Worm (Caenorhabditis elegans) whole organism, L3 larva: ENCODE data around the gene hil-3.

Experiments used
- R02D3.7 ChIP-seq: fragments of 150-350 bp; optimal IDR thresholded peaks from 2 replicates; lab custom pipeline; 2014; ENCODE audit warnings: missing biosample characterization, missing genetic modification characterization
- ZK546.5 ChIP-seq: sonication (generic microtip); optimal IDR thresholded peaks from 2 replicates; lab custom pipeline; 2017; ENCODE audit warnings: missing biosample characterization, missing genetic modification characterization
- aly-2 ChIP-seq: fragments of 150-350 bp; optimal IDR thresholded peaks from 2 replicates; lab custom pipeline; 2014; ENCODE audit warnings: missing biosample characterization, missing genetic modification characterization
- ama-1 ChIP-seq: fragments of 150-350 bp; optimal IDR thresholded peaks from 2 replicates; lab custom pipeline; 2018
- ceh-16 ChIP-seq: sonication (generic microtip); optimal IDR thresholded peaks from 2 replicates; lab custom pipeline; 2017; ENCODE audit warnings: missing biosample characterization, missing genetic modification characterization
- ceh-28 ChIP-seq: fragments of 150-350 bp; optimal IDR thresholded peaks from 2 replicates; lab custom pipeline; 2014; ENCODE audit warnings: missing biosample characterization, missing genetic modification reagents, missing genetic modification characterization
- ceh-82 ChIP-seq: fragments of 150-350 bp; optimal IDR thresholded peaks from 2 replicates; lab custom pipeline; 2014; ENCODE audit warnings: missing biosample characterization, missing genetic modification characterization
- ceh-9 ChIP-seq: sonication (generic microtip); optimal IDR thresholded peaks from 2 replicates; lab custom pipeline; 2018; ENCODE audit warnings: missing biosample characterization, missing genetic modification characterization
- daf-12 ChIP-seq: fragments of 150-350 bp; optimal IDR thresholded peaks from 2 replicates; lab custom pipeline; 2014; ENCODE audit warnings: missing biosample characterization, missing genetic modification reagents, missing genetic modification characterization
- egl-27 ChIP-seq: sonication (generic microtip); optimal IDR thresholded peaks from 4 replicates; lab custom pipeline; 2017; ENCODE audit warnings: missing biosample characterization, missing genetic modification reagents, missing genetic modification characterization
- egl-5 ChIP-seq: fragments of 150-350 bp; optimal IDR thresholded peaks from 2 replicates; lab custom pipeline; 2017; ENCODE audit warnings: missing biosample characterization, missing genetic modification reagents, missing genetic modification characterization, inconsistent platforms
- elt-1 ChIP-seq: fragments of 150-350 bp; optimal IDR thresholded peaks from 2 replicates; lab custom pipeline; 2014; ENCODE audit warnings: missing biosample characterization, missing genetic modification characterization
- elt-2 ChIP-seq: sonication (generic microtip); optimal IDR thresholded peaks from 2 replicates; lab custom pipeline; 2016; ENCODE audit warnings: missing genetic modification reagents, mild to moderate bottlenecking, missing genetic modification characterization, missing compliant biosample characterization
- elt-3 ChIP-seq, 3 experiments: fragments of 150-350 bp in 1 of 3; sonication (generic microtip) in 2 of 3; optimal IDR thresholded peaks; 2 replicates in 2 of 3; 4 replicates in 1 of 3; lab custom pipeline; 2014 to 2017; ENCODE audit warnings: missing biosample characterization in 3 of 3, missing genetic modification characterization in 3 of 3
- eor-1 ChIP-seq, 2 experiments: fragments of 150-350 bp; optimal IDR thresholded peaks; 2 replicates each; lab custom pipeline; 2014 to 2018; ENCODE audit warnings: missing biosample characterization in 2 of 2, missing genetic modification characterization in 2 of 2
- fkh-10 ChIP-seq: sonication (generic microtip); optimal IDR thresholded peaks from 2 replicates; lab custom pipeline; 2017; ENCODE audit warnings: missing biosample characterization, missing genetic modification reagents, missing genetic modification characterization
- fkh-2 ChIP-seq: fragments of 150-350 bp; optimal IDR thresholded peaks from 2 replicates; lab custom pipeline; 2014; ENCODE audit warnings: missing biosample characterization, missing genetic modification reagents, missing genetic modification characterization
- fos-1 ChIP-seq: fragments of 150-350 bp; optimal IDR thresholded peaks from 2 replicates; lab custom pipeline; 2014; ENCODE audit warnings: missing biosample characterization, missing genetic modification characterization
- hmg-11 ChIP-seq: sonication (generic microtip); optimal IDR thresholded peaks from 2 replicates; lab custom pipeline; 2016; ENCODE audit warnings: missing genetic modification characterization, missing compliant biosample characterization
- jun-1 ChIP-seq: fragments of 150-350 bp; optimal IDR thresholded peaks from 2 replicates; lab custom pipeline; 2014; ENCODE audit warnings: missing biosample characterization, missing genetic modification reagents, missing genetic modification characterization
- lin-15B ChIP-seq: fragments of 150-350 bp; optimal IDR thresholded peaks from 2 replicates; lab custom pipeline; 2014; ENCODE audit warnings: missing biosample characterization, missing genetic modification characterization
- lin-39 ChIP-seq: fragments of 150-350 bp; optimal IDR thresholded peaks from 2 replicates; lab custom pipeline; 2018; ENCODE audit warnings: missing biosample characterization, missing genetic modification reagents, missing genetic modification characterization
- lsy-12 ChIP-seq: sonication (generic microtip); optimal IDR thresholded peaks from 2 replicates; lab custom pipeline; 2016; ENCODE audit warnings: mild to moderate bottlenecking, missing genetic modification characterization, missing compliant biosample characterization
- mdl-1 ChIP-seq: fragments of 150-350 bp; optimal IDR thresholded peaks from 2 replicates; lab custom pipeline; 2014; ENCODE audit warnings: missing biosample characterization, missing genetic modification characterization
- mml-1 ChIP-seq: fragments of 150-350 bp; sonication (generic microtip); optimal IDR thresholded peaks from 3 replicates; lab custom pipeline; 2014; ENCODE audit warnings: missing biosample characterization, missing genetic modification characterization
- nfya-1 ChIP-seq: sonication (generic microtip); optimal IDR thresholded peaks from 2 replicates; lab custom pipeline; 2017; ENCODE audit warnings: missing genetic modification characterization, mild to moderate bottlenecking, missing compliant biosample characterization, antibody characterized with exemption, moderate library complexity; ENCODE audit not compliant: insufficient read depth
- nhr-11 ChIP-seq: fragments of 150-350 bp; optimal IDR thresholded peaks from 2 replicates; lab custom pipeline; 2014; ENCODE audit warnings: missing biosample characterization, missing genetic modification characterization
- nhr-12 ChIP-seq: fragments of 150-350 bp; optimal IDR thresholded peaks from 2 replicates; lab custom pipeline; 2014; ENCODE audit warnings: missing biosample characterization, missing genetic modification characterization
- nhr-23 ChIP-seq: fragments of 150-350 bp; optimal IDR thresholded peaks from 2 replicates; lab custom pipeline; 2014; ENCODE audit warnings: missing biosample characterization, missing genetic modification reagents, missing genetic modification characterization
- nhr-237 ChIP-seq: fragments of 150-350 bp; optimal IDR thresholded peaks from 2 replicates; lab custom pipeline; 2014; ENCODE audit warnings: missing biosample characterization, missing genetic modification characterization
- nhr-25 ChIP-seq: sonication (generic microtip); optimal IDR thresholded peaks from 2 replicates; lab custom pipeline; 2017; ENCODE audit warnings: missing biosample characterization, missing genetic modification characterization
- nhr-28 ChIP-seq: fragments of 150-350 bp; optimal IDR thresholded peaks from 2 replicates; lab custom pipeline; 2014; ENCODE audit warnings: missing biosample characterization, missing genetic modification characterization
- nhr-43 ChIP-seq: sonication (generic microtip); optimal IDR thresholded peaks from 2 replicates; lab custom pipeline; 2016; ENCODE audit warnings: mild to moderate bottlenecking, missing genetic modification characterization, missing compliant biosample characterization; ENCODE audit not compliant: poor library complexity, severe bottlenecking
- nhr-67 ChIP-seq: fragments of 150-350 bp; optimal IDR thresholded peaks from 2 replicates; lab custom pipeline; 2014; ENCODE audit warnings: missing biosample characterization, missing genetic modification characterization
- nhr-76 ChIP-seq: fragments of 150-350 bp; sonication (generic microtip); optimal IDR thresholded peaks from 5 replicates; lab custom pipeline; 2014; ENCODE audit warnings: missing biosample characterization, missing genetic modification characterization
- nhr-77 ChIP-seq: fragments of 150-350 bp; optimal IDR thresholded peaks from 2 replicates; lab custom pipeline; 2014; ENCODE audit warnings: missing biosample characterization, missing genetic modification characterization
- pha-4 ChIP-seq: fragments of 150-350 bp; optimal IDR thresholded peaks from 2 replicates; lab custom pipeline; 2014; ENCODE audit warnings: missing biosample characterization, missing genetic modification reagents, missing genetic modification characterization
- pqm-1 ChIP-seq: fragments of 150-350 bp; optimal IDR thresholded peaks from 2 replicates; lab custom pipeline; 2017; ENCODE audit warnings: missing biosample characterization, missing genetic modification characterization, inconsistent platforms
- sea-2 ChIP-seq: fragments of 150-350 bp; sonication (generic microtip); optimal IDR thresholded peaks from 4 replicates; lab custom pipeline; 2014; ENCODE audit warnings: missing biosample characterization, missing genetic modification reagents, missing genetic modification characterization
- skn-1 ChIP-seq: fragments of 150-350 bp; optimal IDR thresholded peaks from 2 replicates; lab custom pipeline; 2014; ENCODE audit warnings: missing biosample characterization, missing genetic modification characterization
- snpc-4 ChIP-seq: fragments of 150-350 bp; optimal IDR thresholded peaks from 2 replicates; lab custom pipeline; 2014; ENCODE audit warnings: missing biosample characterization, missing genetic modification characterization
- tbx-2 ChIP-seq: sonication (generic microtip); optimal IDR thresholded peaks from 2 replicates; lab custom pipeline; 2016; ENCODE audit warnings: mild to moderate bottlenecking, missing genetic modification characterization, missing compliant biosample characterization
- unc-39 ChIP-seq: sonication (generic microtip); optimal IDR thresholded peaks from 4 replicates; lab custom pipeline; 2017; ENCODE audit warnings: missing biosample characterization, missing genetic modification characterization
- unc-62 ChIP-seq: fragments of 150-350 bp; sonication (generic microtip); optimal IDR thresholded peaks from 4 replicates; lab custom pipeline; 2014; ENCODE audit warnings: missing biosample characterization, missing genetic modification reagents, missing genetic modification characterization
- zag-1 ChIP-seq: fragments of 150-350 bp; optimal IDR thresholded peaks from 2 replicates; lab custom pipeline; 2014; ENCODE audit warnings: missing biosample characterization, missing genetic modification characterization
- ztf-11 ChIP-seq: fragments of 150-350 bp; optimal IDR thresholded peaks from 2 replicates; lab custom pipeline; 2014; ENCODE audit warnings: missing biosample characterization, missing genetic modification characterization
- ztf-4 ChIP-seq: fragments of 150-350 bp; optimal IDR thresholded peaks from 2 replicates; lab custom pipeline; 2014; ENCODE audit warnings: missing biosample characterization, missing genetic modification characterization

Gene hil-3

DNA sequence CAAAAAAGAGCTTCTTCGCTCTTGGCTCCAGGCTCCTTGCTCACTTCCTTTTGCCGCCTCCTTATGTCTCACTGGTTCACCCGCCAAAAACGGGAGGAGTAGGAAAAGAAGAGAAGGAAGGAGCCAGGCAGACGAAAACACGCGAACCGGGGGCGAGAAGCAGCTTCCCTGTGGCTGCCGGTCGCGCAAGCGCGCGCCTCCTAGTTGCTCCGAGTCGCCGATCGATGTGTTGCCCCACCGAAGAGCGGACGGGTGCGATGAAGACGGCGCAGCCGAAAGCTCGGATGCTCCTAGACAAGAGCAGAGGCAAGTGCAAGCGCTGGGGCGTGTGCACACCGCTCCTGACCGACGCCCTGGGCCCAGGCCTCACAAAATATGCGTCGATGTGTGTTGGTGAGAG is 4.6 kb downstream of the hil-3 start:
- TF ChIP-seq elt-1 (tag; lab: Kevin White, UChicago) (no peak), eor-1 (tag; optimal IDR thresholded peaks at IDR 0.05; lab: Kevin White, UChicago) (no peak), nhr-43 (tag; lab: Kevin White, UChicago) (no peak), fkh-2 (no peak), nhr-12 (tag; lab: Kevin White, UChicago) (no peak), ZK546.5 (no peak), tbx-2 (no peak), nhr-23 (tag; lab: Kevin White, UChicago) (no peak), ceh-28 (peak; percentile 11), egl-27 (tag; lab: Kevin White, UChicago) (no peak), ama-1 (lab: Kevin White, UChicago) (no peak), pqm-1 (no peak), elt-2 (tag; lab: Kevin White, UChicago) (no peak), mml-1 (tag; lab: Kevin White, UChicago) (no peak), lin-39 (peak; percentile 85), fos-1 (tag; lab: Kevin White, UChicago) (no peak), fkh-10 (peak; percentile 82), nhr-11 (tag; lab: Kevin White, UChicago) (no peak), egl-5 (tag; lab: Kevin White, UChicago) (no peak), ztf-11 (tag; lab: Kevin White, UChicago) (no peak), pha-4 (tag; lab: Kevin White, UChicago) (no peak), unc-39 (tag; lab: Kevin White, UChicago) (no peak), skn-1 (tag; lab: Kevin White, UChicago) (peak; percentile 28), lin-15B (tag; lab: Kevin White, UChicago) (peak; percentile 11), ztf-4 (tag; lab: Kevin White, UChicago) (no peak), nhr-237 (tag; lab: Kevin White, UChicago) (no peak), lsy-12 (tag; lab: Kevin White, UChicago) (no peak), elt-3 (tag; optimal IDR thresholded peaks at IDR 0.05; lab: Kevin White, UChicago) (no peak), zag-1 (tag; lab: Kevin White, UChicago) (no peak), sea-2 (no peak), nhr-28 (no peak), nhr-76 (tag; lab: Kevin White, UChicago) (no peak), nfya-1 (peak; percentile 64), ceh-16 (tag; lab: Kevin White, UChicago) (no peak), aly-2 (tag; lab: Kevin White, UChicago) (no peak), ceh-9 (no peak), nhr-77 (no peak), ceh-82 (tag; lab: Kevin White, UChicago) (no peak), mdl-1 (no peak), jun-1 (tag; lab: Kevin White, UChicago) (no peak), snpc-4 (tag; lab: Kevin White, UChicago) (peak; percentile 7), nhr-25 (tag; lab: Kevin White, UChicago) (no peak), hmg-11 (tag; lab: Kevin White, UChicago) (peak; percentile 61), daf-12 (tag; lab: Kevin White, UChicago) (no peak), nhr-67 (no peak), R02D3.7 (no peak), unc-62 (GFP tag; lab: Kevin White, UChicago) (no peak)

DNA sequence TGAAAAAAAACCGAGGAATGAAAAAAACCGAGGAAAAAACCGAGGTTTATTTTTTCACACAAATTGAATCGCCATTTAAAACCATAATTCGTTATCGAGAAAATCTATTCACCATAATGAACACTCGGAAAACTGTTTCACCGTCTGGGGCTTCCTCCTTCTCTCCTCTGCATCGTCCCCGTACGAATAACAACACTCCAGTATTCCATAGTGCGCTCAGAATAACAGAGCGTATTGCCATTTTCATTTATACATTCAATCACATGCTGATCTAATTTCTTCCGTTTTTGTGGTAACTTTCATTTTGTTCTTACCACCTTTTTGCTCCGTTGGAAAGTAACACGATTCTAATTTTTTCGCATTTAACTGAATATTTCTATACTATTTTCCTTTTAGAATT is 10.6 kb downstream of the hil-3 start, which contains the start of gene C17H11.2:
Gene C17H11.2, plus strand, starts transcription at position 397 of the 400 bp plus-strand sequence.
- TF ChIP-seq jun-1 (tag; lab: Kevin White, UChicago): no peak
- TF ChIP-seq elt-2 (tag; lab: Kevin White, UChicago): peak; percentile 33
- TF ChIP-seq hmg-11 (tag; lab: Kevin White, UChicago): peak; percentile 39
- TF ChIP-seq ztf-11 (tag; lab: Kevin White, UChicago): no peak
- TF ChIP-seq pha-4 (tag; lab: Kevin White, UChicago): peak; percentile 43
- TF ChIP-seq nhr-23 (tag; lab: Kevin White, UChicago): peak; percentile 41
